Fruit fly (Drosophila melanogaster) whole organism, embryonic: ENCODE results near the gene Trpgamma.

Source experiments
- Atf-2 ChIP-seq: fragments of 200-800 bp; sonication (Bioruptor generic); optimal IDR thresholded peaks from 2 replicates; lab custom pipeline; 2016; ENCODE audit warnings: missing biosample characterization, missing genetic modification characterization
- CG10267 ChIP-seq: fragments of 200-800 bp; sonication (Bioruptor generic); optimal IDR thresholded peaks from 2 replicates; lab custom pipeline; 2018; ENCODE audit warnings: missing biosample characterization, mild to moderate bottlenecking, missing genetic modification characterization, moderate library complexity
- CG1233 ChIP-seq: fragments of 200-800 bp; sonication (Bioruptor generic); optimal IDR thresholded peaks from 4 replicates; lab custom pipeline; 2018; ENCODE audit warnings: missing biosample characterization, mild to moderate bottlenecking, missing genetic modification characterization
- CG16813 ChIP-seq: fragments of 200-800 bp; sonication (Bioruptor generic); IDR thresholded peaks from 3 replicates; pipeline ENCODE4 v1.3.6; 2022; ENCODE audit warnings: missing biosample characterization, missing genetic modification characterization; ENCODE audit not compliant: partially characterized antibody
- CG16815 ChIP-seq: fragments of 200-800 bp; sonication (Bioruptor generic); optimal IDR thresholded peaks from 3 replicates; lab custom pipeline; 2017; ENCODE audit warnings: missing biosample characterization, mild to moderate bottlenecking, missing genetic modification characterization
- CG16863 ChIP-seq: fragments of 200-800 bp; sonication (Bioruptor generic); optimal IDR thresholded peaks from 3 replicates; lab custom pipeline; 2016; ENCODE audit warnings: missing biosample characterization, missing genetic modification characterization
- CG17802 ChIP-seq: fragments of 200-800 bp; sonication (Bioruptor generic); optimal IDR thresholded peaks from 2 replicates; lab custom pipeline; 2018; ENCODE audit warnings: missing biosample characterization, mild to moderate bottlenecking, missing genetic modification characterization, moderate library complexity
- CG18011 ChIP-seq: fragments of 200-800 bp; sonication (Bioruptor generic); optimal IDR thresholded peaks from 2 replicates; lab custom pipeline; 2017; ENCODE audit warnings: missing biosample characterization, missing genetic modification characterization, mild to moderate bottlenecking, moderate library complexity, missing genotype
- CG30020 ChIP-seq: fragments of 200-800 bp; optimal IDR thresholded peaks from 2 replicates; lab custom pipeline; 2019; ENCODE audit warnings: missing biosample characterization, mild to moderate bottlenecking, missing genetic modification characterization, moderate library complexity
- CG30403 ChIP-seq: fragments of 200-800 bp; sonication (Bioruptor generic); optimal IDR thresholded peaks from 3 replicates; lab custom pipeline; 2016; ENCODE audit warnings: missing biosample characterization, missing genetic modification characterization
- CG5953 ChIP-seq: fragments of 200-800 bp; sonication (Bioruptor generic); IDR thresholded peaks from 2 replicates; pipeline ENCODE4 v1.3.6; 2022; ENCODE audit warnings: missing biosample characterization, missing genetic modification characterization
- CG6175 ChIP-seq: fragments of 200-800 bp; sonication (Bioruptor generic); IDR thresholded peaks from 3 replicates; pipeline ENCODE4 v1.3.6; 2022; ENCODE audit warnings: missing biosample characterization, missing genetic modification characterization
- CG6689 ChIP-seq: fragments of 200-800 bp; sonication (Bioruptor generic); IDR thresholded peaks from 2 replicates; pipeline ENCODE4 v1.3.6; 2022; ENCODE audit warnings: missing biosample characterization, missing genetic modification characterization
- CG9215 ChIP-seq: fragments of 200-800 bp; sonication (Bioruptor generic); IDR thresholded peaks from 2 replicates; pipeline ENCODE4 v1.3.6; 2022; ENCODE audit warnings: missing biosample characterization, missing genetic modification characterization
- Camta ChIP-seq: fragments of 200-800 bp; sonication (Bioruptor generic); optimal IDR thresholded peaks from 2 replicates; lab custom pipeline; 2016; ENCODE audit warnings: missing biosample characterization, missing genetic modification characterization
- Dek ChIP-seq: fragments of 200-800 bp; sonication (Bioruptor generic); optimal IDR thresholded peaks from 3 replicates; lab custom pipeline; 2019; ENCODE audit warnings: missing biosample characterization, mild to moderate bottlenecking, missing genetic modification characterization, moderate library complexity
- Doc2 ChIP-seq: fragments of 200-800 bp; sonication (Bioruptor generic); IDR thresholded peaks from 2 replicates; pipeline ENCODE4 v1.3.6; 2022; ENCODE audit warnings: missing biosample characterization, missing genetic modification characterization
- Doc3 ChIP-seq: fragments of 200-800 bp; sonication (Bioruptor generic); IDR thresholded peaks from 3 replicates; pipeline ENCODE4 v1.3.6; 2022; ENCODE audit warnings: missing biosample characterization, missing genetic modification characterization; ENCODE audit not compliant: partially characterized antibody
- E2f1 ChIP-seq: fragments of 200-800 bp; sonication (Bioruptor generic); IDR thresholded peaks from 2 replicates; pipeline ENCODE4 v1.3.6; 2022; ENCODE audit warnings: missing biosample characterization, missing genetic modification characterization
- Fer2 ChIP-seq: fragments of 200-800 bp; sonication (Bioruptor generic); optimal IDR thresholded peaks from 2 replicates; lab custom pipeline; 2018; ENCODE audit warnings: missing biosample characterization, mild to moderate bottlenecking, missing genetic modification characterization, moderate library complexity
- H2.0 ChIP-seq: fragments of 200-800 bp; sonication (Bioruptor generic); IDR thresholded peaks from 2 replicates; pipeline ENCODE4 v1.3.6; 2022; ENCODE audit warnings: missing biosample characterization, missing genetic modification characterization
- HmgD ChIP-seq: fragments of 200-800 bp; sonication (Bioruptor generic); optimal IDR thresholded peaks from 3 replicates; lab custom pipeline; 2016; ENCODE audit warnings: missing biosample characterization, missing genetic modification characterization
- Hr39 ChIP-seq: fragments of >200 bp; optimal IDR thresholded peaks from 2 replicates; lab custom pipeline; 2017
- Hr51 ChIP-seq, 2 experiments: fragments of 200-800 bp; sonication (Bioruptor generic); optimal IDR thresholded peaks; 2 replicates in 1 of 2; 3 replicates in 1 of 2; lab custom pipeline; 2016 to 2018; ENCODE audit warnings: missing biosample characterization in 2 of 2, missing genetic modification characterization in 2 of 2, mild to moderate bottlenecking in 1 of 2, moderate library complexity in 1 of 2
- Hr78 ChIP-seq, 2 experiments: fragments of 200-800 bp in 1 of 2; fragments of >200 bp in 1 of 2; sonication (Bioruptor generic) in 1 of 2; optimal IDR thresholded peaks; 2 replicates each; lab custom pipeline; 2017 to 2019; ENCODE audit warnings: missing biosample characterization in 2 of 2, missing genetic modification characterization in 2 of 2, mild to moderate bottlenecking in 1 of 2, moderate library complexity in 1 of 2
- NC2α ChIP-seq: fragments of 200-800 bp; sonication (Bioruptor generic); optimal IDR thresholded peaks from 2 replicates; lab custom pipeline; 2016; ENCODE audit warnings: missing biosample characterization, missing genetic modification characterization
- Neu2 ChIP-seq: fragments of 200-800 bp; sonication (Bioruptor generic); optimal IDR thresholded peaks from 3 replicates; lab custom pipeline; 2016; ENCODE audit warnings: missing biosample characterization, missing genetic modification characterization, borderline replicate concordance
- Opbp ChIP-seq: fragments of 200-800 bp; sonication (Bioruptor generic); IDR thresholded peaks from 3 replicates; pipeline ENCODE4 v1.3.6; 2022; ENCODE audit warnings: missing biosample characterization, missing genetic modification characterization; ENCODE audit not compliant: partially characterized antibody
- PHDP ChIP-seq: fragments of 200-800 bp; sonication (Bioruptor generic); optimal IDR thresholded peaks from 3 replicates; lab custom pipeline; 2018; ENCODE audit warnings: missing biosample characterization, mild to moderate bottlenecking, missing genetic modification characterization, moderate library complexity
- Sry-δ ChIP-seq: fragments of 200-800 bp; sonication (Bioruptor generic); optimal IDR thresholded peaks from 2 replicates; lab custom pipeline; 2016; ENCODE audit warnings: missing biosample characterization, missing genetic modification characterization
- aop ChIP-seq: fragments of 200-800 bp; sonication (Bioruptor generic); IDR thresholded peaks from 2 replicates; pipeline ENCODE4 v1.3.6; 2022; ENCODE audit warnings: missing biosample characterization, missing genetic modification characterization
- dm ChIP-seq: fragments of 200-800 bp; sonication (Bioruptor generic); optimal IDR thresholded peaks from 3 replicates; lab custom pipeline; 2016; ENCODE audit warnings: missing biosample characterization, missing genetic modification characterization
- gcm ChIP-seq: fragments of 200-800 bp; sonication (Bioruptor generic); optimal IDR thresholded peaks from 2 replicates; lab custom pipeline; 2019; ENCODE audit warnings: missing biosample characterization, mild to moderate bottlenecking, missing genetic modification characterization, moderate library complexity
- hth ChIP-seq: fragments of >200 bp; optimal IDR thresholded peaks from 2 replicates; lab custom pipeline; 2017; ENCODE audit warnings: inconsistent platforms
- jigr1 ChIP-seq: fragments of 200-800 bp; sonication (Bioruptor generic); IDR thresholded peaks from 3 replicates; pipeline ENCODE4 v1.3.6; 2022; ENCODE audit warnings: missing biosample characterization, missing genetic modification characterization
- nau ChIP-seq: fragments of 200-800 bp; sonication (Bioruptor generic); optimal IDR thresholded peaks from 3 replicates; lab custom pipeline; 2017; ENCODE audit warnings: missing biosample characterization, mild to moderate bottlenecking, missing genetic modification characterization, missing genetic modification reagents
- nerfin-1 ChIP-seq: fragments of 200-800 bp; sonication (Bioruptor generic); optimal IDR thresholded peaks from 3 replicates; lab custom pipeline; 2019; ENCODE audit warnings: missing biosample characterization, mild to moderate bottlenecking, missing genetic modification characterization, moderate library complexity
- org-1 ChIP-seq: fragments of 200-800 bp; sonication (Bioruptor generic); optimal IDR thresholded peaks from 2 replicates; lab custom pipeline; 2017; ENCODE audit warnings: missing biosample characterization, missing genetic modification characterization
- peb ChIP-seq: fragments of 200-800 bp; sonication (Bioruptor generic); IDR thresholded peaks from 2 replicates; pipeline ENCODE4 v1.3.6; 2022; ENCODE audit warnings: missing biosample characterization, missing genetic modification characterization
- pum ChIP-seq: fragments of 200-800 bp; sonication (Bioruptor generic); optimal IDR thresholded peaks from 2 replicates; lab custom pipeline; 2016; ENCODE audit warnings: missing biosample characterization, missing genetic modification characterization
- pzg ChIP-seq: fragments of 200-800 bp; sonication (Bioruptor generic); optimal IDR thresholded peaks from 3 replicates; lab custom pipeline; 2018; ENCODE audit warnings: missing biosample characterization, mild to moderate bottlenecking, missing genetic modification characterization, moderate library complexity
- run ChIP-seq: fragments of 200-800 bp; sonication (Bioruptor generic); optimal IDR thresholded peaks from 3 replicates; lab custom pipeline; 2018; ENCODE audit warnings: missing biosample characterization, mild to moderate bottlenecking, missing genetic modification characterization
- slbo ChIP-seq: fragments of 200-800 bp; sonication (Bioruptor generic); IDR thresholded peaks from 2 replicates; pipeline ENCODE4 v1.3.6; 2022; ENCODE audit warnings: missing biosample characterization, missing genetic modification characterization
- sqz ChIP-seq: fragments of 200-800 bp; sonication (Bioruptor generic); optimal IDR thresholded peaks from 3 replicates; lab custom pipeline; 2018; ENCODE audit warnings: missing biosample characterization, mild to moderate bottlenecking, missing genetic modification characterization
- ssp ChIP-seq: fragments of 200-800 bp; sonication (Bioruptor generic); IDR thresholded peaks from 2 replicates; pipeline ENCODE4 v1.3.6; 2022; ENCODE audit warnings: missing biosample characterization, missing genetic modification characterization
- stwl ChIP-seq: fragments of 200-800 bp; sonication (Bioruptor generic); optimal IDR thresholded peaks from 3 replicates; lab custom pipeline; 2018; ENCODE audit warnings: missing biosample characterization, mild to moderate bottlenecking, missing genetic modification characterization, moderate library complexity
- zen ChIP-seq: fragments of 200-800 bp; sonication (Bioruptor generic); optimal IDR thresholded peaks from 3 replicates; lab custom pipeline; 2018; ENCODE audit warnings: missing biosample characterization, mild to moderate bottlenecking, missing genetic modification characterization, moderate library complexity
- zfh1 ChIP-seq: fragments of 200-800 bp; sonication (Bioruptor generic); IDR thresholded peaks from 3 replicates; pipeline ENCODE4 v1.3.6; 2022; ENCODE audit warnings: missing biosample characterization, missing genetic modification characterization

Gene Trpgamma

dm6 chr2L:16720707-16721700 lies 44.5 kb upstream of the Trpgamma start:
- TF ChIP-seq Sry-δ (GFP tag; lab: Kevin White, UChicago) (peak; percentile 35), CG6175 (GFP tag; lab: Robert Waterston, UW) (peak; percentile 85), hth (no peak), aop (GFP tag; lab: Robert Waterston, UW) (peak; percentile 83), CG9215 (peak; percentile 89), CG17802 (tag; lab: Kevin White, UChicago) (peak; percentile 67), Doc2 (GFP tag; lab: Robert Waterston, UW) (no peak; the same call in 1 of the 2 replicates), Hr78 (GFP tag; optimal IDR thresholded peaks at IDR 0.05; lab: Kevin White, UChicago) (peak in 1 of 2 experiments; percentile 94), Atf-2 (GFP tag; lab: Kevin White, UChicago) (peak; percentile 81), CG16813 (GFP tag; lab: Robert Waterston, UW) (no peak), jigr1 (GFP tag; lab: Robert Waterston, UW) (peak; percentile 81; the same call in 2 of the 3 replicates), nau (peak; percentile 88), peb (peak; percentile 90), E2f1 (GFP tag; lab: Robert Waterston, UW) (peak; percentile 95), Hr39 (no peak), HmgD (GFP tag; lab: Kevin White, UChicago) (no peak), gcm (peak; percentile 86), Neu2 (no peak), CG6689 (GFP tag; lab: Robert Waterston, UW) (peak; percentile 96), dm (GFP tag; lab: Kevin White, UChicago) (peak; percentile 21), ssp (GFP tag; lab: Robert Waterston, UW) (peak; percentile 88), zfh1 (GFP tag; lab: Robert Waterston, UW) (peak; percentile 97), Doc3 (no peak), NC2α (GFP tag; lab: Kevin White, UChicago) (peak; percentile 74), CG1233 (GFP tag; lab: Kevin White, UChicago) (peak; percentile 93), CG30020 (tag; lab: Kevin White, UChicago) (peak; percentile 60), pum (peak; percentile 87), nerfin-1 (tag; lab: Kevin White, UChicago) (peak; percentile 87), CG18011 (no peak), H2.0 (GFP tag; lab: Robert Waterston, UW) (peak; percentile 93), Opbp (GFP tag; lab: Robert Waterston, UW) (no peak), PHDP (tag; lab: Kevin White, UChicago) (peak; percentile 82), zen (tag; lab: Kevin White, UChicago) (peak; percentile 97), Dek (tag; lab: Kevin White, UChicago) (peak; percentile 85), CG16863 (GFP tag; lab: Kevin White, UChicago) (peak; percentile 85), slbo (GFP tag; lab: Robert Waterston, UW) (peak; percentile 95), Camta (GFP tag; lab: Kevin White, UChicago) (peak; percentile 72), sqz (GFP tag; lab: Kevin White, UChicago) (peak; percentile 68), Hr51 (GFP tag; optimal IDR thresholded peaks at IDR 0.05; lab: Kevin White, UChicago) (peak; percentile 77 to 94), CG16815 (GFP tag; lab: Kevin White, UChicago) (peak; percentile 51), CG5953 (GFP tag; lab: Robert Waterston, UW) (peak; percentile 96), stwl (tag; lab: Kevin White, UChicago) (peak; percentile 22), pzg (GFP tag; lab: Kevin White, UChicago) (peak; percentile 3), CG10267 (tag; lab: Kevin White, UChicago) (peak; percentile 85), run (tag; lab: Kevin White, UChicago) (peak; percentile 91), CG30403 (GFP tag; lab: Kevin White, UChicago) (peak; percentile 94), Fer2 (tag; lab: Kevin White, UChicago) (peak; percentile 78), org-1 (peak; percentile 59)
